Worm (Caenorhabditis elegans) whole organism, L2 larva: ENCODE results near the gene par-3.

ENCODE experiments used
- F13H6.1 ChIP-seq: sonication (generic microtip); optimal IDR thresholded peaks from 2 replicates; lab custom pipeline; 2016; ENCODE audit warnings: missing genetic modification characterization, missing compliant biosample characterization
- R02D3.7 ChIP-seq: fragments of 150-350 bp; optimal IDR thresholded peaks from 2 replicates; lab custom pipeline; 2014; ENCODE audit warnings: missing biosample characterization, missing genetic modification characterization
- egl-27 ChIP-seq: sonication (generic microtip); optimal IDR thresholded peaks from 3 replicates; lab custom pipeline; 2017; ENCODE audit warnings: missing biosample characterization, missing genetic modification reagents, missing genetic modification characterization
- elt-3 ChIP-seq: sonication (generic microtip); optimal IDR thresholded peaks from 2 replicates; lab custom pipeline; 2017; ENCODE audit warnings: missing biosample characterization, missing genetic modification characterization
- mab-5 ChIP-seq: fragments of 150-350 bp; optimal IDR thresholded peaks from 2 replicates; lab custom pipeline; 2014; ENCODE audit warnings: missing biosample characterization, missing genetic modification characterization
- nhr-10 ChIP-seq: sonication (generic microtip); optimal IDR thresholded peaks from 2 replicates; lab custom pipeline; 2017; ENCODE audit warnings: missing biosample characterization, missing genetic modification characterization
- nhr-23 ChIP-seq: fragments of 150-350 bp; optimal IDR thresholded peaks from 2 replicates; lab custom pipeline; 2014; ENCODE audit warnings: missing biosample characterization, missing genetic modification reagents, missing genetic modification characterization
- nhr-6 ChIP-seq: fragments of 150-350 bp; optimal IDR thresholded peaks from 2 replicates; lab custom pipeline; 2014; ENCODE audit warnings: missing biosample characterization, missing genetic modification characterization
- skn-1 ChIP-seq: sonication (generic microtip); optimal IDR thresholded peaks from 2 replicates; lab custom pipeline; 2017; ENCODE audit warnings: missing biosample characterization, missing genetic modification characterization
- ztf-1 ChIP-seq: fragments of 200-800 bp; sonication (Bioruptor generic); conservative IDR thresholded peaks from 2 replicates; pipeline ENCODE4 v1.3.6; 2022; ENCODE audit warnings: missing genetic modification characterization, missing compliant biosample characterization
- ztf-11 ChIP-seq: sonication (generic microtip); optimal IDR thresholded peaks from 2 replicates; lab custom pipeline; 2017; ENCODE audit warnings: missing biosample characterization, missing genetic modification characterization

- TF ChIP-seq skn-1 (no peak), F13H6.1 (tag; lab: Kevin White, UChicago) (no peak), elt-3 (tag; lab: Kevin White, UChicago) (no peak), R02D3.7 (tag; lab: Kevin White, UChicago) (no peak), nhr-6 (tag; lab: Kevin White, UChicago) (no peak), nhr-10 (tag; lab: Kevin White, UChicago) (no peak), nhr-23 (tag; lab: Kevin White, UChicago) (no peak), mab-5 (tag; lab: Kevin White, UChicago) (no peak), egl-27 (tag; lab: Kevin White, UChicago) (no peak), ztf-11 (tag; lab: Kevin White, UChicago) (no peak), ztf-1 (GFP tag; lab: Robert Waterston, UW) (no peak)
These were observed 33.7 kb upstream of the par-3 start for ce11 chrIII:5630350-5630749.
